Fruit fly (Drosophila melanogaster) whole organism, adult: Measurements from ENCODE around the gene CG15880.
A peak's percentile ranks its signal among the peaks of the same experiment; 100 is the strongest.

Experiments used
- CG11617 ChIP-seq: fragments of 200-800 bp; sonication (Bioruptor generic); optimal IDR thresholded peaks from 2 replicates; lab custom pipeline; 2017; ENCODE audit warnings: mild to moderate bottlenecking, missing biosample characterization, missing genetic modification reagents, missing genetic modification characterization
- CG12768 ChIP-seq: fragments of 200-800 bp; sonication (Bioruptor generic); optimal IDR thresholded peaks from 2 replicates; lab custom pipeline; 2017; ENCODE audit warnings: missing biosample characterization, missing genetic modification characterization, mild to moderate bottlenecking, moderate library complexity, missing genetic modification reagents
- CG14711 ChIP-seq: fragments of 200-800 bp; sonication (Bioruptor generic); optimal IDR thresholded peaks from 2 replicates; lab custom pipeline; 2018; ENCODE audit warnings: missing biosample characterization, mild to moderate bottlenecking, missing genetic modification characterization, moderate library complexity
- CG1620 ChIP-seq: fragments of 200-800 bp; sonication (Bioruptor generic); optimal IDR thresholded peaks from 2 replicates; lab custom pipeline; 2016; ENCODE audit warnings: missing biosample characterization, missing genetic modification characterization
- CG33017 ChIP-seq: fragments of 200-800 bp; sonication (Bioruptor generic); optimal IDR thresholded peaks from 2 replicates; lab custom pipeline; 2018; ENCODE audit warnings: missing biosample characterization, mild to moderate bottlenecking, missing genetic modification characterization, moderate library complexity
- CG5204 ChIP-seq: fragments of 200-800 bp; sonication (Bioruptor generic); optimal IDR thresholded peaks from 2 replicates; lab custom pipeline; 2016; ENCODE audit warnings: missing biosample characterization, missing genetic modification characterization
- CG7045 ChIP-seq: fragments of 200-800 bp; sonication (Bioruptor generic); optimal IDR thresholded peaks from 2 replicates; lab custom pipeline; 2017; ENCODE audit warnings: missing biosample characterization, mild to moderate bottlenecking, missing genetic modification characterization
- CG7101 ChIP-seq: fragments of 200-800 bp; sonication (Bioruptor generic); optimal IDR thresholded peaks from 2 replicates; lab custom pipeline; 2018; ENCODE audit warnings: missing biosample characterization, mild to moderate bottlenecking, missing genetic modification characterization, moderate library complexity
- Clk ChIP-seq: fragments of 200-800 bp; sonication (Bioruptor generic); optimal IDR thresholded peaks from 2 replicates; lab custom pipeline; 2017; ENCODE audit warnings: missing biosample characterization, missing genetic modification characterization
- Crg-1 ChIP-seq: fragments of 200-800 bp; sonication (Bioruptor generic); optimal IDR thresholded peaks from 2 replicates; lab custom pipeline; 2016; ENCODE audit warnings: missing biosample characterization, missing genetic modification characterization
- Hr96 ChIP-seq: fragments of 200-800 bp; sonication (Bioruptor generic); optimal IDR thresholded peaks from 2 replicates; lab custom pipeline; 2016; ENCODE audit warnings: missing biosample characterization, missing genetic modification characterization
- Mnt ChIP-seq: fragments of 200-800 bp; sonication (Bioruptor generic); optimal IDR thresholded peaks from 2 replicates; lab custom pipeline; 2016; ENCODE audit warnings: missing biosample characterization, mild to moderate bottlenecking, missing genetic modification characterization
- bab1 ChIP-seq: fragments of 200-800 bp; sonication (Bioruptor generic); optimal IDR thresholded peaks from 3 replicates; lab custom pipeline; 2019; ENCODE audit warnings: missing biosample characterization, mild to moderate bottlenecking, missing genetic modification characterization, moderate library complexity
- cic ChIP-seq: fragments of 200-800 bp; sonication (Bioruptor generic); optimal IDR thresholded peaks from 2 replicates; lab custom pipeline; 2017; ENCODE audit warnings: missing biosample characterization, mild to moderate bottlenecking, missing genetic modification characterization, moderate library complexity
- cnc ChIP-seq, 2 experiments: fragments of >200 bp; optimal IDR thresholded peaks; 2 replicates each; lab custom pipeline; 2017
- kay ChIP-seq: fragments of 200-800 bp; sonication (Bioruptor generic); peaks from one replicate; lab custom pipeline; 2016; ENCODE audit warnings: missing biosample characterization, missing genetic modification characterization, borderline replicate concordance
- ovo ChIP-seq: fragments of 200-800 bp; sonication (Bioruptor generic); optimal IDR thresholded peaks from 2 replicates; lab custom pipeline; 2016; ENCODE audit warnings: missing biosample characterization, missing genetic modification characterization
- pad ChIP-seq: fragments of 200-800 bp; sonication (Bioruptor generic); optimal IDR thresholded peaks from 3 replicates; lab custom pipeline; 2017; ENCODE audit warnings: missing biosample characterization, missing genetic modification characterization, mild to moderate bottlenecking, moderate library complexity, missing genetic modification reagents
- tj ChIP-seq: fragments of 200-800 bp; sonication (Bioruptor generic); optimal IDR thresholded peaks from 3 replicates; lab custom pipeline; 2017; ENCODE audit warnings: missing biosample characterization, mild to moderate bottlenecking, missing genetic modification characterization, moderate library complexity
- toe ChIP-seq: fragments of 200-800 bp; sonication (Bioruptor generic); optimal IDR thresholded peaks from 2 replicates; lab custom pipeline; 2016; ENCODE audit warnings: missing biosample characterization, missing genetic modification characterization

CG15880 gene

DNA sequence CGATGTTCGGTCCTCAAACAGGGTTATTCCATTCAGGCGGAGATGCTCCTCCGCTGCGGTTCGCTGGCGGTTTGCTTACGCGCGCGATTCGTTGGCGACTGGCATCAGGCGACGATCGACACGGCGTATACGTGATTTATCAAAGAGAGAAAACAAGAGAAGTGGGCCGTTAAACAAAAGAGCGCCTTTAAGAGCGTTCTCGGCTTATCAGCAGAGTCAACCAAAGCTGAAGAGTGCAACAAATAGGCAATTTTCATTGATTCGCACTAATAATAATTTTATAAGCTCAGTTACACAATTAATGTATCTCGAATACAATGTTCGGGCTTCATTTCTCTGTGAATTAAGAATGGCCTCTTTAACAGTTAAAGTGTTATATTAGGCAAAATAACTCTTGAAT, 27.1 kb downstream of the CG15880 start, which contains the start of gene Pkg21D:
TSS of gene Pkg21D (minus strand) at position 101 of the 400 bp plus-strand sequence.
- no peak for TF ChIP-seq Clk (GFP tag; lab: Kevin White, UChicago)
- no peak for TF ChIP-seq CG7101 (tag; lab: Kevin White, UChicago)
- TF ChIP-seq CG12768 (GFP tag; lab: Kevin White, UChicago), result no peak
- TF ChIP-seq bab1 (GFP tag; lab: Kevin White, UChicago), result no peak
- no peak for TF ChIP-seq pad (GFP tag; lab: Kevin White, UChicago)

DNA sequence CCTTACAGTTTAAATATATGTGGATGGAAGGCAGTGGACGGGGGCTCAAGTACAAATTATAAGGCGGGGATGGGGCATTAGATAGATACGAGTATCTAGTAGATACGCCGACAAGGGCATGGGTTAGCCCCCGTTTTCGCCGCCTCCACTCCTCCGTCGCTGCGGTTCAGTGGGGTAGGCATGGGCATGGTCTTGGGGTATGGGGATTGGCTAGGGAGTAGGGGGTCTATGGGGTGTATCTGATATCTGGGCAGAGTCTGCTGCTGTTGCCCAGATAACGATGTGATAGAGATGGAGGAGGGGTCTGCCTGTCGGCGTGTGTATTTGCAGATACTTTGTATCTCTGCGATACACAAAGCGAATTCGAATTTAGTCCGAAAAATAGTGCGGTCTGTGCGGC, 27.8 kb downstream of the CG15880 start:
- TF ChIP-seq tj (GFP tag; lab: Kevin White, UChicago), result no peak
- no peak for TF ChIP-seq cic (GFP tag; lab: Kevin White, UChicago)
- no peak for TF ChIP-seq CG1620 (GFP tag; lab: Kevin White, UChicago)
- no peak for TF ChIP-seq CG5204 (GFP tag; lab: Kevin White, UChicago)
- no peak for TF ChIP-seq bab1 (GFP tag; lab: Kevin White, UChicago)
- no peak for TF ChIP-seq cnc (optimal IDR thresholded peaks at IDR 0.05; lab: Kevin White, UChicago)
- no peak for TF ChIP-seq CG7045
- no peak for TF ChIP-seq CG14711 (tag; lab: Kevin White, UChicago)
- peak; percentile 42 for TF ChIP-seq pad (GFP tag; lab: Kevin White, UChicago)
- no peak for TF ChIP-seq CG33017 (tag; lab: Kevin White, UChicago)
- no peak for TF ChIP-seq Hr96
- no peak for TF ChIP-seq kay
- peak; percentile 38 for TF ChIP-seq CG12768 (GFP tag; lab: Kevin White, UChicago)
- TF ChIP-seq ovo (GFP tag; lab: Kevin White, UChicago), result no peak
- TF ChIP-seq CG7101 (tag; lab: Kevin White, UChicago), result no peak

DNA sequence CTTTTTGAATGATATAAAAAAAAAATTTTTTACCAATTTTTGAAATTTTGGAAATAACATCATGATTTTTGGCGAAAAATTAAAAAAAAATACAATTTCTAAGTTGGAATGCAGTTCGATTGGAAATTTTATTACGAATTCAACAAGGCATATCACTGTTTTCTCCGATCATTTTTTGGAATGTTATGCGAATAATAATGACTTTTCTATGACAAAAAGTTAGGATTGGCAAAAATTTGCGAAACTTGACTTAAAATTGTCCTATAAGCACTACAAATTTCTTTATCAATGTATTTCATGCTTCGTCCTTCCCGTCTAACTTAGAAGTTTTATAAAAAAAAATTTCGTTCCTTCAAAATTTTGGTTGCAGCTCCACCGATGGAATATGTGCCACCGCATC, 33.7 kb downstream of the CG15880 start, which contains the start of gene CG3544:
TSS of gene CG3544 (plus strand) at position 301 of the 400 bp plus-strand sequence.
- TF ChIP-seq Clk (GFP tag; lab: Kevin White, UChicago) (no peak), kay (no peak)

DNA sequence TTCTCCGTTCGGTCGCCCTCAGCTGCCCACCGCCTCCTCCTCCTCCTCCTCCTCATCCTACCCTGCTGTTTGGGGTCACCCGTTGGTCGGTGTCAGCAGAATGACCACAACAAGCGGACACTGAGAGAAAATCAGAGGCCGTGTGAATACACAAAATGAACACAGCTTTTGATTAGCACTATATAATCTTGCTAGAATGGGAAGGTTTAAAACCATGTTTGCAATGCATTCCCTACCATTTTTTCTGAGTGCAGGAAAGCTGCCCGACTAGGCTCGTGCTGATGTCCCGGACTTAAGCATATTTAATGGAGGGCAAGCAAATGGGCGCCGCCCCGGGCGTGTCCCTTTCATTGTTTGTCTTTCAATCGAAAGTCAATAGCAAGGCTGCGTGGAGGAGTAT, 36.9 kb downstream of the CG15880 start:
- TF ChIP-seq pad (GFP tag; lab: Kevin White, UChicago) (no peak), Clk (GFP tag; lab: Kevin White, UChicago) (no peak), CG5204 (GFP tag; lab: Kevin White, UChicago) (no peak)

DNA sequence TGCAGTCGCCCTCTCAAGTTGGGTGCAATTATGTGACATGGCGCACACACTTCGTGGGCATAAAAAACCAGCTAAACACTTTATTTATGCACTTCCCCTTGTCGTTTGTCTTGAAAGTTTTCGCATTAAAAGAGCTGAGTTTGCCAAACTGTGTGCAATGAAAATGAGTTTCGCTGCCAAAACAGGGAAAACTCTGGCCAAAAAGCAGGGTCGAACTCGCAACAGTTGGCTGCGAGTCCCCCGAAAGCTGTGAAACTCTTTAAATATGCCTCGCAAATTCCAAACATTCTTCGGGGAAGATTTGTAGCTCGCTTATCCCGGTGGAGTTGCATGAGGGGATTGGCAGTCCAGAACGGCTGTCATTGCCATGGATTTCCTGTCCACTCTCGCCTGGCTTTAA, 37.6 kb downstream of the CG15880 start, which contains the start of gene Gr21a:
TSS of gene Gr21a (plus strand) at position 301 of the 400 bp plus-strand sequence.
- TF ChIP-seq CG7101 (tag; lab: Kevin White, UChicago) (no peak), CG14711 (tag; lab: Kevin White, UChicago) (no peak), Crg-1 (no peak), Hr96 (no peak), bab1 (GFP tag; lab: Kevin White, UChicago) (no peak), cic (GFP tag; lab: Kevin White, UChicago) (no peak), cnc (optimal IDR thresholded peaks at IDR 0.05; lab: Kevin White, UChicago) (no peak), CG7045 (no peak), Mnt (GFP tag; lab: Kevin White, UChicago) (no peak), pad (GFP tag; lab: Kevin White, UChicago) (no peak), CG33017 (tag; lab: Kevin White, UChicago) (no peak)

DNA sequence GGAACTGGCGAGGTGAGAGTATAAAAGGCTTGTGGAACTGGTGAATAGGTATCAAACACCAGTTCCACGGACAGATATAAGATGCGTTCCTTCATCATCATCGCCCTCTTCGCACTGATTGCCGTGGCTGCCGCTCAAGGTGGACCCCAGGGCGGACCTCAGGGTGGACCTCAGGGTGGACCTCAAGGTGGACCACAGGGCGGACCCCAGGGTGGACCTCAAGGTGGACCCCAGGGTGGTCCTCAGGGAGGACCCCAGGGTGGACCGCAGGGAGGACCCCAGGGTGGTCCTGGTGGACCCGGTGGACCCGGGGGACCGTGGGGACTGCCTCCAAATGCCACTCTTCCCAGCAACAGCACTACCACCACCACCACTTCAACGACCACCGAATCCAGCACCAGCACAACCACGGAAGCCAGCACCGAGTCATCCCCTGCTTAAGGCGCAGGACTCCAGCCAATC, 38.6 kb downstream of the CG15880 start, which contains the start of gene CG13947:
TSS of gene CG13947 (plus strand) at position 51 of the 462 bp plus-strand sequence.
- TF ChIP-seq toe (GFP tag; lab: Kevin White, UChicago), result no peak
- TF ChIP-seq Mnt (GFP tag; lab: Kevin White, UChicago), result no peak
- no peak for TF ChIP-seq CG11617 (GFP tag; lab: Kevin White, UChicago)
- TF ChIP-seq Hr96, result no peak
- no peak for TF ChIP-seq ovo (GFP tag; lab: Kevin White, UChicago)
- TF ChIP-seq CG7045, result no peak
- TF ChIP-seq cic (GFP tag; lab: Kevin White, UChicago), result no peak
- no peak for TF ChIP-seq tj (GFP tag; lab: Kevin White, UChicago)
- TF ChIP-seq cnc (optimal IDR thresholded peaks at IDR 0.05; lab: Kevin White, UChicago), result no peak
- TF ChIP-seq CG5204 (GFP tag; lab: Kevin White, UChicago), result no peak
- no peak for TF ChIP-seq CG33017 (tag; lab: Kevin White, UChicago)
- TF ChIP-seq bab1 (GFP tag; lab: Kevin White, UChicago), result no peak
- TF ChIP-seq pad (GFP tag; lab: Kevin White, UChicago), result no peak
- no peak for TF ChIP-seq Clk (GFP tag; lab: Kevin White, UChicago)
- no peak for TF ChIP-seq CG12768 (GFP tag; lab: Kevin White, UChicago)
- TF ChIP-seq kay, result no peak
- no peak for TF ChIP-seq CG7101 (tag; lab: Kevin White, UChicago)
- no peak for TF ChIP-seq Crg-1

DNA sequence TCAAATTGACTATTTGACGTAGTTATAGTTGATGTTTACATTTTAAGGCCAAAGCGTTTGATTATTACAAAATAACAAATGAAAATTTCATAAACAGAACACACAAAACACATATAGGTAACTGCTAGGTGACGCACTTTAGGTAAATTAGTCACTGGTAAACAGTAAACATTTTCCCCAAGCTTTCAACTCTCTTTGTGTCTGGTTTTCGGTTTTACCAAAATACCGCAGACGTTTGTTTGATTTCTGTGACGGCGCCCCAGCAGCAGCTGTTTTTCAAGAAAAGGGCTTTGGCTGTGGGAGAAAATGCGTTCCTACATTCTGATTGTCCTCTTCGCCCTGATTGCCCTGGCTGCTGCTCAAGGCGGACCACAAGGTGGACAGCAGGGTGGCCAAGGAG, 41.5 kb downstream of the CG15880 start, which contains the start of gene CG13946:
TSS of gene CG13946 (plus strand) at position 301 of the 400 bp plus-strand sequence.
- TF ChIP-seq CG33017 (tag; lab: Kevin White, UChicago) (no peak), CG5204 (GFP tag; lab: Kevin White, UChicago) (no peak), Clk (GFP tag; lab: Kevin White, UChicago) (no peak), pad (GFP tag; lab: Kevin White, UChicago) (no peak), CG12768 (GFP tag; lab: Kevin White, UChicago) (no peak), CG1620 (GFP tag; lab: Kevin White, UChicago) (no peak), Crg-1 (no peak), CG7101 (tag; lab: Kevin White, UChicago) (no peak), toe (GFP tag; lab: Kevin White, UChicago) (no peak), Hr96 (no peak), CG11617 (GFP tag; lab: Kevin White, UChicago) (no peak), ovo (GFP tag; lab: Kevin White, UChicago) (no peak), cic (GFP tag; lab: Kevin White, UChicago) (no peak), CG7045 (no peak), kay (no peak), tj (GFP tag; lab: Kevin White, UChicago) (no peak), bab1 (GFP tag; lab: Kevin White, UChicago) (no peak), CG14711 (tag; lab: Kevin White, UChicago) (no peak)
